Worm (Caenorhabditis elegans): ENCODE results near the gene sru-17.

ce11 chrIV:12536358-12536757, 30.9 kb downstream of the sru-17 start:
- TF ChIP-seq nhr-25 (tag; optimal IDR thresholded peaks at IDR 0.05; ENCODE audit: borderline replicate concordance, insufficient read depth) = no peak
- no peak for TF ChIP-seq unc-62 (GFP tag; optimal IDR thresholded peaks at IDR 0.05 in 1 of 2)
- TF ChIP-seq unc-62 (tag; optimal IDR thresholded peaks at IDR 0.05) = no peak
- no peak for TF ChIP-seq ceh-82 (tag; optimal IDR thresholded peaks at IDR 0.05)
- TF ChIP-seq snpc-4 (tag; optimal IDR thresholded peaks at IDR 0.05) = no peak
- TF ChIP-seq Y5F2A.4 (GFP tag; optimal IDR thresholded peaks at IDR 0.05) = no peak
- no peak for TF ChIP-seq ztf-11 (tag; optimal IDR thresholded peaks at IDR 0.05)

Measured in whole organism, L4 larva.